Fruit fly (Drosophila melanogaster) whole organism, embryonic: ENCODE measurements around the gene CG4577.
A peak's percentile ranks its signal among the peaks of the same experiment; 100 is the strongest.

Experiments
- Atf6 ChIP-seq: fragments of 200-800 bp; sonication (Bioruptor generic); IDR thresholded peaks from 2 replicates; pipeline ENCODE4 v1.3.6; 2022; ENCODE audit warnings: missing biosample characterization, missing genetic modification characterization
- CG1024 ChIP-seq: fragments of 200-800 bp; sonication (Bioruptor generic); IDR thresholded peaks from 2 replicates; pipeline ENCODE4 v1.3.6; 2022; ENCODE audit warnings: missing biosample characterization, missing genetic modification characterization
- CG10462 ChIP-seq: fragments of 200-800 bp; sonication (Bioruptor generic); optimal IDR thresholded peaks from 2 replicates; lab custom pipeline; 2016; ENCODE audit warnings: missing biosample characterization, missing genetic modification characterization
- CG10654 ChIP-seq: fragments of 200-800 bp; sonication (Bioruptor generic); optimal IDR thresholded peaks from 2 replicates; lab custom pipeline; 2016; ENCODE audit warnings: missing biosample characterization, missing genetic modification characterization
- CG12071 ChIP-seq: fragments of 200-800 bp; sonication (Bioruptor generic); optimal IDR thresholded peaks from 3 replicates; lab custom pipeline; 2018; ENCODE audit warnings: missing biosample characterization, mild to moderate bottlenecking, missing genetic modification characterization
- CG12219 ChIP-seq: fragments of 200-800 bp; sonication (Bioruptor generic); optimal IDR thresholded peaks from 3 replicates; lab custom pipeline; 2018; ENCODE audit warnings: missing biosample characterization, mild to moderate bottlenecking, missing genetic modification characterization
- CG13287 ChIP-seq: fragments of 200-800 bp; sonication (Bioruptor generic); IDR thresholded peaks from 2 replicates; pipeline ENCODE4 v1.3.6; 2022; ENCODE audit warnings: missing biosample characterization, missing genetic modification characterization; ENCODE audit not compliant: partially characterized antibody
- CG15479 ChIP-seq: fragments of 200-800 bp; sonication (Bioruptor generic); optimal IDR thresholded peaks from 3 replicates; lab custom pipeline; 2019; ENCODE audit warnings: missing biosample characterization, mild to moderate bottlenecking, missing genetic modification characterization, moderate library complexity
- CG17186 ChIP-seq: fragments of 200-800 bp; sonication (Bioruptor generic); optimal IDR thresholded peaks from 3 replicates; lab custom pipeline; 2017; ENCODE audit warnings: missing biosample characterization, missing genetic modification reagents, missing genetic modification characterization
- CG18011 ChIP-seq: fragments of 200-800 bp; sonication (Bioruptor generic); optimal IDR thresholded peaks from 2 replicates; lab custom pipeline; 2017; ENCODE audit warnings: missing biosample characterization, missing genetic modification characterization, mild to moderate bottlenecking, moderate library complexity, missing genotype
- CG18599 ChIP-seq: fragments of 200-800 bp; sonication (Bioruptor generic); optimal IDR thresholded peaks from 3 replicates; lab custom pipeline; 2017; ENCODE audit warnings: missing biosample characterization, missing genetic modification characterization, mild to moderate bottlenecking, moderate library complexity, missing genetic modification reagents
- CG18764 ChIP-seq: fragments of 200-800 bp; sonication (Bioruptor generic); optimal IDR thresholded peaks from 3 replicates; lab custom pipeline; 2016; ENCODE audit warnings: missing biosample characterization, missing genetic modification characterization
- CG3163 ChIP-seq: fragments of 200-800 bp; sonication (Bioruptor generic); optimal IDR thresholded peaks from 3 replicates; lab custom pipeline; 2016; ENCODE audit warnings: missing biosample characterization, missing genetic modification characterization
- CG5245 ChIP-seq: fragments of 200-800 bp; sonication (Bioruptor generic); optimal IDR thresholded peaks from 3 replicates; lab custom pipeline; 2016; ENCODE audit warnings: missing biosample characterization, missing genetic modification characterization
- CG6254 ChIP-seq: fragments of 200-800 bp; sonication (Bioruptor generic); optimal IDR thresholded peaks from 3 replicates; lab custom pipeline; 2017; ENCODE audit warnings: mild to moderate bottlenecking, missing biosample characterization, missing genetic modification reagents, missing genetic modification characterization
- CG6854 ChIP-seq: fragments of 200-800 bp; sonication (Bioruptor generic); optimal IDR thresholded peaks from 3 replicates; lab custom pipeline; 2017; ENCODE audit warnings: missing biosample characterization, mild to moderate bottlenecking, missing genetic modification characterization
- CG7271 ChIP-seq: fragments of 200-800 bp; sonication (Bioruptor generic); optimal IDR thresholded peaks from 2 replicates; lab custom pipeline; 2018; ENCODE audit warnings: missing biosample characterization, mild to moderate bottlenecking, missing genetic modification characterization, moderate library complexity
- CG9437 ChIP-seq: fragments of 200-800 bp; sonication (Bioruptor generic); optimal IDR thresholded peaks from 2 replicates; lab custom pipeline; 2018; ENCODE audit warnings: missing biosample characterization, mild to moderate bottlenecking, missing genetic modification characterization
- CG9797 ChIP-seq: fragments of 200-800 bp; sonication (Bioruptor generic); optimal IDR thresholded peaks from 3 replicates; lab custom pipeline; 2018; ENCODE audit warnings: missing biosample characterization, mild to moderate bottlenecking, missing genetic modification characterization
- Hsf ChIP-seq: fragments of 200-800 bp; sonication (Bioruptor generic); optimal IDR thresholded peaks from 3 replicates; lab custom pipeline; 2016; ENCODE audit warnings: missing biosample characterization, missing genetic modification characterization
- Lim3 ChIP-seq: fragments of 200-800 bp; sonication (Bioruptor generic); IDR thresholded peaks from 2 replicates; pipeline ENCODE4 v1.3.6; 2022; ENCODE audit warnings: missing biosample characterization, missing genetic modification characterization
- Med ChIP-seq: fragments of 200-800 bp; sonication (Bioruptor generic); peaks from one replicate; lab custom pipeline; 2016; ENCODE audit warnings: missing biosample characterization, missing genetic modification characterization, mild to moderate bottlenecking, inconsistent platforms, moderate library complexity
- Opbp ChIP-seq: fragments of 200-800 bp; sonication (Bioruptor generic); IDR thresholded peaks from 3 replicates; pipeline ENCODE4 v1.3.6; 2022; ENCODE audit warnings: missing biosample characterization, missing genetic modification characterization; ENCODE audit not compliant: partially characterized antibody
- Vsx1 ChIP-seq: fragments of 200-800 bp; sonication (Bioruptor generic); optimal IDR thresholded peaks from 2 replicates; lab custom pipeline; 2017; ENCODE audit warnings: missing biosample characterization, mild to moderate bottlenecking, missing genetic modification characterization, missing genetic modification reagents
- Xrp1 ChIP-seq: fragments of 200-800 bp; sonication (Bioruptor generic); IDR thresholded peaks from 2 replicates; pipeline ENCODE4 v1.3.6; 2022; ENCODE audit warnings: missing biosample characterization, missing genetic modification characterization
- amos ChIP-seq: fragments of 200-800 bp; sonication (Bioruptor generic); IDR thresholded peaks from 2 replicates; pipeline ENCODE4 v1.3.6; 2022; ENCODE audit warnings: missing biosample characterization, missing genetic modification characterization; ENCODE audit not compliant: partially characterized antibody
- br ChIP-seq: fragments of >200 bp; optimal IDR thresholded peaks from 2 replicates; lab custom pipeline; 2017
- crc ChIP-seq: fragments of 200-800 bp; sonication (Bioruptor generic); optimal IDR thresholded peaks from 2 replicates; lab custom pipeline; 2016; ENCODE audit warnings: missing biosample characterization, missing genetic modification characterization
- crp ChIP-seq, 2 experiments: fragments of 200-800 bp; sonication (Bioruptor generic); optimal IDR thresholded peaks; 2 replicates in 1 of 2; 3 replicates in 1 of 2; lab custom pipeline; 2017; ENCODE audit warnings: missing biosample characterization in 2 of 2, missing genetic modification characterization in 2 of 2, mild to moderate bottlenecking in 1 of 2, moderate library complexity in 1 of 2
- ewg ChIP-seq: fragments of 200-800 bp; sonication (Bioruptor generic); optimal IDR thresholded peaks from 3 replicates; lab custom pipeline; 2017; ENCODE audit warnings: mild to moderate bottlenecking, missing biosample characterization, missing genetic modification reagents, missing genetic modification characterization
- gcm2 ChIP-seq: fragments of 200-800 bp; sonication (Bioruptor generic); optimal IDR thresholded peaks from 2 replicates; lab custom pipeline; 2016; ENCODE audit warnings: missing biosample characterization, missing genetic modification characterization
- gro ChIP-seq: fragments of 200-800 bp; sonication (Bioruptor generic); optimal IDR thresholded peaks from 2 replicates; lab custom pipeline; 2016; ENCODE audit warnings: missing biosample characterization, missing genetic modification characterization
- lmd ChIP-seq: fragments of 200-800 bp; sonication (Bioruptor generic); IDR thresholded peaks from 2 replicates; pipeline ENCODE4 v1.3.6; 2022; ENCODE audit warnings: missing biosample characterization, missing genetic modification characterization
- lov ChIP-seq, 2 experiments: fragments of 200-800 bp in 1 of 2; fragments of >200 bp in 1 of 2; sonication (Bioruptor generic) in 1 of 2; IDR thresholded peaks in 1 of 2; optimal IDR thresholded peaks in 1 of 2; 2 replicates in 1 of 2; 3 replicates in 1 of 2; pipeline versions ENCODE4 v1.3.6 to Lab custom; 2017 to 2022; ENCODE audit warnings: missing biosample characterization in 1 of 2, missing genetic modification characterization in 1 of 2
- mld ChIP-seq: fragments of 200-800 bp; sonication (Bioruptor generic); IDR thresholded peaks from 3 replicates; pipeline ENCODE4 v1.3.6; 2022; ENCODE audit warnings: missing biosample characterization, missing genetic modification characterization; ENCODE audit not compliant: partially characterized antibody
- otp ChIP-seq: fragments of 200-800 bp; sonication (Bioruptor generic); IDR thresholded peaks from 3 replicates; pipeline ENCODE4, ENCODE4 v1.3.6; 2022; ENCODE audit warnings: missing biosample characterization, missing genetic modification characterization
- pan ChIP-seq, 4 experiments: fragments of >200 bp in 3 of 4; fragments of 200-800 bp in 1 of 4; sonication (Bioruptor generic) in 1 of 4; optimal IDR thresholded peaks in 3 of 4; IDR thresholded peaks in 1 of 4; 2 replicates each; pipeline versions ENCODE4 v1.3.6 to Lab custom; 2017 to 2022; ENCODE audit warnings: missing biosample characterization in 2 of 4, missing genetic modification characterization in 2 of 4, mixed read lengths in 1 of 4
- pb ChIP-seq: fragments of 200-800 bp; sonication (Bioruptor generic); optimal IDR thresholded peaks from 3 replicates; lab custom pipeline; 2016; ENCODE audit warnings: missing biosample characterization, missing genetic modification characterization
- peb ChIP-seq: fragments of 200-800 bp; sonication (Bioruptor generic); IDR thresholded peaks from 2 replicates; pipeline ENCODE4 v1.3.6; 2022; ENCODE audit warnings: missing biosample characterization, missing genetic modification characterization
- pho ChIP-seq: fragments of 200-800 bp; sonication (Bioruptor generic); optimal IDR thresholded peaks from 2 replicates; lab custom pipeline; 2016; ENCODE audit warnings: missing biosample characterization, missing genetic modification characterization
- pnt ChIP-seq: fragments of 200-800 bp; sonication (Bioruptor generic); optimal IDR thresholded peaks from 3 replicates; lab custom pipeline; 2016; ENCODE audit warnings: missing biosample characterization, missing genetic modification characterization
- schlank ChIP-seq: fragments of 200-800 bp; sonication (Bioruptor generic); optimal IDR thresholded peaks from 2 replicates; lab custom pipeline; 2018; ENCODE audit warnings: missing biosample characterization, mild to moderate bottlenecking, missing genetic modification characterization
- sisA ChIP-seq: fragments of 200-800 bp; sonication (Bioruptor generic); IDR thresholded peaks from 2 replicates; pipeline ENCODE4 v1.3.6; 2022; ENCODE audit warnings: missing biosample characterization, missing genetic modification characterization
- sqz ChIP-seq: fragments of 200-800 bp; sonication (Bioruptor generic); optimal IDR thresholded peaks from 3 replicates; lab custom pipeline; 2018; ENCODE audit warnings: missing biosample characterization, mild to moderate bottlenecking, missing genetic modification characterization
- sr ChIP-seq: fragments of 200-800 bp; sonication (Bioruptor generic); IDR thresholded peaks from 3 replicates; pipeline ENCODE4 v1.3.6; 2022; ENCODE audit warnings: missing biosample characterization, missing genetic modification characterization
- tio ChIP-seq: fragments of 200-800 bp; sonication (Bioruptor generic); optimal IDR thresholded peaks from 2 replicates; lab custom pipeline; 2017; ENCODE audit warnings: missing biosample characterization, missing genetic modification characterization, inconsistent platforms
- trem ChIP-seq: fragments of 200-800 bp; optimal IDR thresholded peaks from 3 replicates; lab custom pipeline; 2019; ENCODE audit warnings: missing biosample characterization, mild to moderate bottlenecking, missing genetic modification characterization, moderate library complexity
- trh ChIP-seq: fragments of 200-800 bp; sonication (Bioruptor generic); optimal IDR thresholded peaks from 2 replicates; lab custom pipeline; 2016; ENCODE audit warnings: missing biosample characterization, missing genetic modification characterization
- unpg ChIP-seq: fragments of 200-800 bp; sonication (Bioruptor generic); optimal IDR thresholded peaks from 3 replicates; lab custom pipeline; 2018; ENCODE audit warnings: missing biosample characterization, mild to moderate bottlenecking, missing genetic modification characterization, moderate library complexity

The CG4577 gene

dm6 chr2L:1169867-1170415, 35.4 kb downstream of the CG4577 start, which contains the start of the genes CG31922 and Plap (continued):
- TF ChIP-seq Opbp (peak; percentile 74; the same call in 1 of the 3 replicates), crp (GFP tag; optimal IDR thresholded peaks at IDR 0.05; lab: Kevin White, UChicago) (peak in 1 of 2 experiments; percentile 33), mld (GFP tag; lab: Robert Waterston, UW) (peak; percentile 82; the same call in 2 of the 3 replicates), Atf6 (peak; percentile 60; the same call in 1 of the 2 replicates), CG18764 (GFP tag; lab: Kevin White, UChicago) (peak; percentile 66), CG17186 (GFP tag; lab: Kevin White, UChicago) (peak; percentile 14), CG9797 (GFP tag; lab: Kevin White, UChicago) (peak; percentile 14), br (no peak), CG3163 (GFP tag; lab: Kevin White, UChicago) (peak; percentile 10), lov (optimal IDR thresholded peaks at IDR 0.05; lab: Kevin White, UChicago) (no peak), lov (GFP tag; IDR thresholded peaks at IDR 0.05; lab: Robert Waterston, UW) (no peak), sr (GFP tag; lab: Robert Waterston, UW) (no peak), CG9437 (GFP tag; lab: Kevin White, UChicago) (peak; percentile 55), otp (GFP tag; lab: Robert Waterston, UW) (no peak), sisA (GFP tag; lab: Robert Waterston, UW) (no peak), pnt (peak; percentile 33), CG18011 (peak; percentile 53), crc (peak; percentile 32), Xrp1 (GFP tag; lab: Robert Waterston, UW) (peak; percentile 72), sqz (GFP tag; lab: Kevin White, UChicago) (no peak), pan (optimal IDR thresholded peaks at IDR 0.05; lab: Kevin White, UChicago) (no peak), pan (GFP tag; optimal IDR thresholded peaks at IDR 0.05 in 1 of 2, IDR thresholded peaks at IDR 0.05 in 1 of 2) (no peak), Hsf (GFP tag; lab: Kevin White, UChicago) (peak; percentile 74), schlank (no peak), pb (GFP tag; lab: Kevin White, UChicago) (no peak), CG12219 (GFP tag; lab: Kevin White, UChicago) (no peak), lmd (peak; percentile 43; the same call in 1 of the 2 replicates), CG6854 (no peak), trh (GFP tag; lab: Kevin White, UChicago) (no peak), CG7271 (tag; lab: Kevin White, UChicago) (no peak), CG1024 (GFP tag; lab: Robert Waterston, UW) (no peak), Lim3 (GFP tag; lab: Robert Waterston, UW) (no peak), CG13287 (GFP tag; lab: Robert Waterston, UW) (peak; percentile 95), CG12071 (no peak), ewg (GFP tag; lab: Kevin White, UChicago) (no peak), CG18599 (peak; percentile 60), gcm2 (GFP tag; lab: Kevin White, UChicago) (no peak), CG5245 (GFP tag; lab: Kevin White, UChicago) (peak; percentile 39), CG10462 (GFP tag; lab: Kevin White, UChicago) (peak; percentile 38), unpg (GFP tag; lab: Kevin White, UChicago) (peak; percentile 61), peb (GFP tag; lab: Robert Waterston, UW) (no peak), CG15479 (no peak), trem (peak; percentile 86), CG6254 (GFP tag; lab: Kevin White, UChicago) (no peak), gro (peak; percentile 31), amos (GFP tag; lab: Robert Waterston, UW) (peak; percentile 82; the same call in 1 of the 2 replicates), CG10654 (GFP tag; lab: Kevin White, UChicago) (peak; percentile 50), Med (GFP tag; lab: Kevin White, UChicago) (peak; percentile 93), tio (GFP tag; lab: Kevin White, UChicago) (no peak), Vsx1 (no peak), pho (GFP tag; lab: Kevin White, UChicago) (peak; percentile 81)
